Fruit fly (Drosophila melanogaster) whole organism, prepupa: Measurements from ENCODE around the gene CG43219.
A peak's percentile ranks its signal among the peaks of the same experiment; 100 is the strongest.

Experiments
- Blimp-1 ChIP-seq: fragments of 200-800 bp; sonication (Bioruptor generic); optimal IDR thresholded peaks from 3 replicates; lab custom pipeline; 2017; ENCODE audit warnings: missing biosample characterization, missing genetic modification characterization, mild to moderate bottlenecking, moderate library complexity, missing genetic modification reagents
- CG10631 ChIP-seq: fragments of 200-800 bp; sonication (Bioruptor generic); optimal IDR thresholded peaks from 2 replicates; lab custom pipeline; 2016; ENCODE audit warnings: missing biosample characterization, missing genetic modification characterization
- CG10669 ChIP-seq: fragments of 200-800 bp; sonication (Bioruptor generic); optimal IDR thresholded peaks from 3 replicates; lab custom pipeline; 2018; ENCODE audit warnings: missing biosample characterization, mild to moderate bottlenecking, missing genetic modification characterization, moderate library complexity
- CG11762 ChIP-seq: fragments of 200-800 bp; sonication (Bioruptor generic); optimal IDR thresholded peaks from 3 replicates; lab custom pipeline; 2016; ENCODE audit warnings: missing biosample characterization, missing genetic modification characterization; ENCODE audit not compliant: insufficient read depth
- CG15336 ChIP-seq: fragments of 200-800 bp; sonication (Bioruptor generic); IDR thresholded peaks from 2 replicates; pipeline ENCODE4 v1.3.6; 2022; ENCODE audit warnings: missing biosample characterization, missing genetic modification characterization
- CG1621 ChIP-seq: fragments of 200-800 bp; sonication (Bioruptor generic); optimal IDR thresholded peaks from 3 replicates; lab custom pipeline; 2018; ENCODE audit warnings: missing biosample characterization, mild to moderate bottlenecking, missing genetic modification characterization
- CG16779 ChIP-seq: fragments of 200-800 bp; sonication (Bioruptor generic); optimal IDR thresholded peaks from 3 replicates; lab custom pipeline; 2017; ENCODE audit warnings: missing biosample characterization, mild to moderate bottlenecking, missing genetic modification characterization
- CG3032 ChIP-seq: fragments of 200-800 bp; optimal IDR thresholded peaks from 2 replicates; lab custom pipeline; 2019; ENCODE audit warnings: missing biosample characterization, mild to moderate bottlenecking, missing genetic modification characterization, moderate library complexity
- CG31627 ChIP-seq: fragments of 200-800 bp; sonication (Bioruptor generic); optimal IDR thresholded peaks from 3 replicates; lab custom pipeline; 2016; ENCODE audit warnings: missing biosample characterization, missing genetic modification characterization
- CG32006 ChIP-seq: fragments of 200-800 bp; sonication (Bioruptor generic); optimal IDR thresholded peaks from 3 replicates; lab custom pipeline; 2017; ENCODE audit warnings: missing biosample characterization, mild to moderate bottlenecking, missing genetic modification characterization
- CG34406 ChIP-seq: fragments of 200-800 bp; sonication (Bioruptor generic); optimal IDR thresholded peaks from 3 replicates; lab custom pipeline; 2016; ENCODE audit warnings: missing biosample characterization, missing genetic modification characterization
- CG6163 ChIP-seq: fragments of 200-800 bp; sonication (Bioruptor generic); IDR thresholded peaks from 3 replicates; pipeline ENCODE4 v1.3.6; 2022; ENCODE audit warnings: missing biosample characterization, missing genetic modification characterization
- CG6276 ChIP-seq: fragments of 200-800 bp; sonication (Bioruptor generic); optimal IDR thresholded peaks from 2 replicates; lab custom pipeline; 2017; ENCODE audit warnings: missing biosample characterization, mild to moderate bottlenecking, missing genetic modification characterization
- CG6792 ChIP-seq: fragments of 200-800 bp; sonication (Bioruptor generic); optimal IDR thresholded peaks from 3 replicates; lab custom pipeline; 2016; ENCODE audit warnings: missing biosample characterization, missing genetic modification characterization
- CG6808 ChIP-seq: fragments of 200-800 bp; sonication (Bioruptor generic); optimal IDR thresholded peaks from 3 replicates; lab custom pipeline; 2017; ENCODE audit warnings: missing biosample characterization, missing genetic modification characterization, mild to moderate bottlenecking, moderate library complexity, missing genetic modification reagents
- CG6854 ChIP-seq: fragments of 200-800 bp; sonication (Bioruptor generic); optimal IDR thresholded peaks from 2 replicates; lab custom pipeline; 2017; ENCODE audit warnings: missing biosample characterization, mild to moderate bottlenecking, missing genetic modification characterization
- CG8119 ChIP-seq: fragments of 200-800 bp; sonication (Bioruptor generic); IDR thresholded peaks from 3 replicates; pipeline ENCODE4 v1.3.6; 2022; ENCODE audit warnings: missing biosample characterization, missing genetic modification characterization
- CG8319 ChIP-seq: fragments of 200-800 bp; sonication (Bioruptor generic); optimal IDR thresholded peaks from 3 replicates; lab custom pipeline; 2016; ENCODE audit warnings: missing biosample characterization, missing genetic modification characterization
- CG8632 ChIP-seq: fragments of 200-800 bp; sonication (Bioruptor generic); optimal IDR thresholded peaks from 3 replicates; lab custom pipeline; 2016; ENCODE audit warnings: missing biosample characterization, missing genetic modification characterization
- CG9139 ChIP-seq: fragments of 200-800 bp; sonication (Bioruptor generic); optimal IDR thresholded peaks from 3 replicates; lab custom pipeline; 2017; ENCODE audit warnings: missing biosample characterization, mild to moderate bottlenecking, missing genetic modification characterization
- Eip75B ChIP-seq: fragments of 200-800 bp; sonication (Bioruptor generic); optimal IDR thresholded peaks from 3 replicates; lab custom pipeline; 2016; ENCODE audit warnings: missing biosample characterization, missing genetic modification characterization
- Eip78C ChIP-seq: fragments of 200-800 bp; sonication (Bioruptor generic); peaks from one replicate; lab custom pipeline; 2016; ENCODE audit warnings: missing biosample characterization, missing genetic modification characterization
- Eip93F ChIP-seq: fragments of 200-800 bp; sonication (Bioruptor generic); optimal IDR thresholded peaks from 2 replicates; lab custom pipeline; 2016; ENCODE audit warnings: missing biosample characterization, mild to moderate bottlenecking, missing genetic modification characterization
- Ets21C ChIP-seq: fragments of 200-800 bp; sonication (Bioruptor generic); optimal IDR thresholded peaks from 3 replicates; lab custom pipeline; 2016; ENCODE audit warnings: missing biosample characterization, missing genetic modification characterization
- Ets96B ChIP-seq: fragments of 200-800 bp; optimal IDR thresholded peaks from 2 replicates; lab custom pipeline; 2019; ENCODE audit warnings: missing biosample characterization, mild to moderate bottlenecking, missing genetic modification characterization, moderate library complexity
- Hr38 ChIP-seq: sonication (Bioruptor generic); optimal IDR thresholded peaks from 2 replicates; lab custom pipeline; 2016; ENCODE audit warnings: missing biosample characterization, missing genetic modification characterization
- Hr4 ChIP-seq: fragments of 200-800 bp; sonication (Bioruptor generic); optimal IDR thresholded peaks from 3 replicates; lab custom pipeline; 2016; ENCODE audit warnings: missing biosample characterization, missing genetic modification characterization
- Lpt ChIP-seq: fragments of 200-800 bp; sonication (Bioruptor generic); optimal IDR thresholded peaks from 3 replicates; lab custom pipeline; 2016; ENCODE audit warnings: missing biosample characterization, missing genetic modification characterization
- Met ChIP-seq: fragments of 200-800 bp; sonication (Bioruptor generic); optimal IDR thresholded peaks from 3 replicates; lab custom pipeline; 2016; ENCODE audit warnings: missing biosample characterization, missing genetic modification characterization
- OdsH ChIP-seq: fragments of 200-800 bp; sonication (Bioruptor generic); optimal IDR thresholded peaks from 3 replicates; lab custom pipeline; 2016; ENCODE audit warnings: missing biosample characterization, missing genetic modification characterization
- Smox ChIP-seq: fragments of 200-800 bp; sonication (Bioruptor generic); optimal IDR thresholded peaks from 3 replicates; lab custom pipeline; 2016; ENCODE audit warnings: missing biosample characterization, missing genetic modification characterization
- Sox102F ChIP-seq: fragments of 200-800 bp; sonication (Bioruptor generic); optimal IDR thresholded peaks from 2 replicates; lab custom pipeline; 2016; ENCODE audit warnings: missing biosample characterization, mild to moderate bottlenecking, missing genetic modification characterization
- Sox14 ChIP-seq: fragments of 200-800 bp; sonication (Bioruptor generic); optimal IDR thresholded peaks from 3 replicates; lab custom pipeline; 2016; ENCODE audit warnings: missing biosample characterization, missing genetic modification characterization
- Sox15 ChIP-seq: fragments of 200-800 bp; sonication (Bioruptor generic); optimal IDR thresholded peaks from 3 replicates; lab custom pipeline; 2016; ENCODE audit warnings: missing biosample characterization, missing genetic modification characterization
- achi ChIP-seq: fragments of 200-800 bp; sonication (Bioruptor generic); optimal IDR thresholded peaks from 3 replicates; lab custom pipeline; 2016; ENCODE audit warnings: missing biosample characterization, missing genetic modification characterization
- acj6 ChIP-seq: fragments of 200-800 bp; sonication (Bioruptor generic); optimal IDR thresholded peaks from 3 replicates; lab custom pipeline; 2016; ENCODE audit warnings: missing biosample characterization, missing genetic modification characterization
- cyc ChIP-seq: fragments of 200-800 bp; sonication (Bioruptor generic); optimal IDR thresholded peaks from 3 replicates; lab custom pipeline; 2016; ENCODE audit warnings: missing biosample characterization, missing genetic modification characterization
- dac ChIP-seq: fragments of 200-800 bp; sonication (Bioruptor generic); optimal IDR thresholded peaks from 2 replicates; lab custom pipeline; 2017; ENCODE audit warnings: missing biosample characterization, mild to moderate bottlenecking, missing genetic modification characterization
- dsx ChIP-seq: fragments of 200-800 bp; optimal IDR thresholded peaks from 3 replicates; lab custom pipeline; 2019; ENCODE audit warnings: missing biosample characterization, mild to moderate bottlenecking, missing genetic modification characterization, moderate library complexity; ENCODE audit not compliant: poor library complexity, severe bottlenecking
- eg ChIP-seq: fragments of 200-800 bp; sonication (Bioruptor generic); IDR thresholded peaks from 3 replicates; pipeline ENCODE4 v1.3.6; 2022; ENCODE audit warnings: missing biosample characterization, missing genetic modification characterization
- esn ChIP-seq: fragments of 200-800 bp; sonication (Bioruptor generic); optimal IDR thresholded peaks from 2 replicates; lab custom pipeline; 2016; ENCODE audit warnings: missing biosample characterization, mild to moderate bottlenecking, missing genetic modification characterization, moderate library complexity
- fd59A ChIP-seq: fragments of 200-800 bp; sonication (Bioruptor generic); optimal IDR thresholded peaks from 2 replicates; lab custom pipeline; 2017; ENCODE audit warnings: missing biosample characterization, mild to moderate bottlenecking, missing genetic modification characterization, missing genetic modification reagents
- fd85E ChIP-seq: fragments of 200-800 bp; sonication (Bioruptor generic); optimal IDR thresholded peaks from 3 replicates; lab custom pipeline; 2016; ENCODE audit warnings: missing biosample characterization, missing genetic modification characterization
- fkh ChIP-seq: fragments of 200-800 bp; sonication (Bioruptor generic); optimal IDR thresholded peaks from 3 replicates; lab custom pipeline; 2017; ENCODE audit warnings: missing biosample characterization, mild to moderate bottlenecking, missing genetic modification characterization, moderate library complexity
- lz ChIP-seq: fragments of 200-800 bp; sonication (Bioruptor generic); optimal IDR thresholded peaks from 3 replicates; lab custom pipeline; 2016; ENCODE audit warnings: missing biosample characterization, missing genetic modification characterization
- net ChIP-seq: fragments of 200-800 bp; sonication (Bioruptor generic); optimal IDR thresholded peaks from 3 replicates; lab custom pipeline; 2016; ENCODE audit warnings: missing biosample characterization, missing genetic modification characterization
- pdm3 ChIP-seq: fragments of 200-800 bp; sonication (Bioruptor generic); optimal IDR thresholded peaks from 3 replicates; lab custom pipeline; 2016; ENCODE audit warnings: missing biosample characterization, missing genetic modification characterization
- salr ChIP-seq, 2 experiments: fragments of 200-800 bp; sonication (Bioruptor generic); optimal IDR thresholded peaks; 3 replicates each; lab custom pipeline; 2016 to 2018; ENCODE audit warnings: missing biosample characterization in 2 of 2, missing genetic modification characterization in 2 of 2, mild to moderate bottlenecking in 1 of 2
- spab ChIP-seq: fragments of 200-800 bp; sonication (Bioruptor generic); optimal IDR thresholded peaks from 2 replicates; lab custom pipeline; 2017; ENCODE audit warnings: missing biosample characterization, mild to moderate bottlenecking, missing genetic modification characterization, missing genetic modification reagents
- ss ChIP-seq, 2 experiments: fragments of 200-800 bp; sonication (Bioruptor generic); optimal IDR thresholded peaks; 2 replicates in 1 of 2; 3 replicates in 1 of 2; lab custom pipeline; 2017 to 2018; ENCODE audit warnings: mild to moderate bottlenecking in 2 of 2, missing biosample characterization in 2 of 2, missing genetic modification characterization in 2 of 2, moderate library complexity in 1 of 2
- svp ChIP-seq: fragments of 200-800 bp; sonication (Bioruptor generic); peaks from one replicate; lab custom pipeline; 2016; ENCODE audit warnings: missing biosample characterization, missing genetic modification characterization
- topi ChIP-seq: fragments of 200-800 bp; sonication (Bioruptor generic); optimal IDR thresholded peaks from 3 replicates; lab custom pipeline; 2016; ENCODE audit warnings: missing biosample characterization, missing genetic modification characterization
- vri ChIP-seq: fragments of 200-800 bp; sonication (Bioruptor generic); optimal IDR thresholded peaks from 3 replicates; lab custom pipeline; 2016; ENCODE audit warnings: missing biosample characterization, mild to moderate bottlenecking, missing genetic modification characterization

CG43219 gene

DNA sequence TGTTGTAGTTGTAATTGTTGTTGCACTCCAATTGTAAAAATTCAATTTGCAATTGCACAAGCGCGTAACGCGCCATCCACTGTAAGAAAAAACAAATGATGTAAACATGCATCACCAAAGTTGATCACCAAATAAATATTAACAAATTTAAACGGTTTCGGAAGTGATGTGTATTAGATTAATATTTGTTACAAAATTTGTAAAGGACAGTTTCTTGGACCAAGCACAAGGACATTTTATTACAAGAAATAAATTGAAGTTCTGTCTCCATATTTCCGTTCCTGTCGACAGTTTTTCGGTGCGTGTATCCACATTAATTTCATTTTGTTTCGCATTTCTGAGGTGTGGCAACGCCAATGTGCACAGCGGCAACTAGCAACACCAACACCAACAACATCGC is 9.6 kb downstream of the CG43219 start:
- TF ChIP-seq svp (GFP tag; lab: Kevin White, UChicago) (no peak), pdm3 (GFP tag; lab: Kevin White, UChicago) (peak; percentile 57), spab (GFP tag; lab: Kevin White, UChicago) (no peak), Eip93F (GFP tag; lab: Kevin White, UChicago) (no peak), CG32006 (GFP tag; lab: Kevin White, UChicago) (peak; percentile 90), CG6276 (GFP tag; lab: Kevin White, UChicago) (peak; percentile 88), fd85E (GFP tag; lab: Kevin White, UChicago) (no peak), Sox102F (no peak), dsx (no peak), CG6163 (GFP tag; lab: Robert Waterston, UW) (peak; percentile 60), net (GFP tag; lab: Kevin White, UChicago) (peak; percentile 68), topi (no peak), Hr38 (GFP tag; lab: Kevin White, UChicago) (no peak), cyc (no peak), lz (no peak), Eip78C (GFP tag; lab: Kevin White, UChicago) (peak; percentile 89), CG34406 (GFP tag; lab: Kevin White, UChicago) (no peak), CG16779 (tag; lab: Kevin White, UChicago) (peak; percentile 12), dac (GFP tag; lab: Kevin White, UChicago) (peak; percentile 78), CG31627 (GFP tag; lab: Kevin White, UChicago) (no peak), CG6854 (GFP tag; lab: Kevin White, UChicago) (no peak), achi (GFP tag; lab: Kevin White, UChicago) (peak; percentile 51), CG10631 (GFP tag; lab: Kevin White, UChicago) (no peak), Met (GFP tag; lab: Kevin White, UChicago) (no peak), CG8632 (GFP tag; lab: Kevin White, UChicago) (no peak), CG9139 (GFP tag; lab: Kevin White, UChicago) (no peak), Ets21C (GFP tag; lab: Kevin White, UChicago) (no peak), vri (GFP tag; lab: Kevin White, UChicago) (no peak), salr (GFP tag; optimal IDR thresholded peaks at IDR 0.05; lab: Kevin White, UChicago) (peak in 1 of 2 experiments; percentile 69), CG6808 (no peak), acj6 (no peak), CG10669 (GFP tag; lab: Kevin White, UChicago) (no peak), CG3032 (tag; lab: Kevin White, UChicago) (no peak), Smox (no peak), OdsH (GFP tag; lab: Kevin White, UChicago) (peak; percentile 52), fd59A (GFP tag; lab: Kevin White, UChicago) (no peak), esn (GFP tag; lab: Kevin White, UChicago) (no peak), eg (GFP tag; lab: Robert Waterston, UW) (peak; percentile 82), Sox14 (peak; percentile 11), CG1621 (no peak), CG8319 (GFP tag; lab: Kevin White, UChicago) (no peak), Blimp-1 (GFP tag; lab: Kevin White, UChicago) (no peak), Hr4 (GFP tag; lab: Kevin White, UChicago) (peak; percentile 92), Eip75B (GFP tag; lab: Kevin White, UChicago) (no peak), CG15336 (GFP tag; lab: Robert Waterston, UW) (peak; percentile 89), CG11762 (GFP tag; lab: Kevin White, UChicago) (peak; percentile 19), ss (GFP tag; optimal IDR thresholded peaks at IDR 0.05; lab: Kevin White, UChicago) (no peak), CG8119 (peak; percentile 89), CG6792 (GFP tag; lab: Kevin White, UChicago) (no peak), Ets96B (tag; lab: Kevin White, UChicago) (no peak), Lpt (GFP tag; lab: Kevin White, UChicago) (peak; percentile 83), fkh (GFP tag; lab: Kevin White, UChicago) (no peak), Sox15 (no peak)
